Fruit fly (Drosophila melanogaster) whole organism, prepupa: ENCODE results near the gene Ptp10D.

Experiments
- CG6792 ChIP-seq: fragments of 200-800 bp; sonication (Bioruptor generic); optimal IDR thresholded peaks from 3 replicates; lab custom pipeline; 2016; ENCODE audit warnings: missing biosample characterization, missing genetic modification characterization
- Gug ChIP-seq: fragments of 200-800 bp; sonication (Bioruptor generic); IDR thresholded peaks from 2 replicates; pipeline ENCODE4 v1.3.6; 2022; ENCODE audit warnings: missing biosample characterization, missing genetic modification characterization
- Hr38 ChIP-seq: sonication (Bioruptor generic); optimal IDR thresholded peaks from 2 replicates; lab custom pipeline; 2016; ENCODE audit warnings: missing biosample characterization, missing genetic modification characterization
- Lpt ChIP-seq: fragments of 200-800 bp; sonication (Bioruptor generic); optimal IDR thresholded peaks from 3 replicates; lab custom pipeline; 2016; ENCODE audit warnings: missing biosample characterization, missing genetic modification characterization
- Sox102F ChIP-seq: fragments of 200-800 bp; sonication (Bioruptor generic); optimal IDR thresholded peaks from 2 replicates; lab custom pipeline; 2016; ENCODE audit warnings: missing biosample characterization, mild to moderate bottlenecking, missing genetic modification characterization
- cyc ChIP-seq: fragments of 200-800 bp; sonication (Bioruptor generic); optimal IDR thresholded peaks from 3 replicates; lab custom pipeline; 2016; ENCODE audit warnings: missing biosample characterization, missing genetic modification characterization
- salr ChIP-seq, 2 experiments: fragments of 200-800 bp; sonication (Bioruptor generic); optimal IDR thresholded peaks; 3 replicates each; lab custom pipeline; 2016 to 2018; ENCODE audit warnings: missing biosample characterization in 2 of 2, missing genetic modification characterization in 2 of 2, mild to moderate bottlenecking in 1 of 2

DNA sequence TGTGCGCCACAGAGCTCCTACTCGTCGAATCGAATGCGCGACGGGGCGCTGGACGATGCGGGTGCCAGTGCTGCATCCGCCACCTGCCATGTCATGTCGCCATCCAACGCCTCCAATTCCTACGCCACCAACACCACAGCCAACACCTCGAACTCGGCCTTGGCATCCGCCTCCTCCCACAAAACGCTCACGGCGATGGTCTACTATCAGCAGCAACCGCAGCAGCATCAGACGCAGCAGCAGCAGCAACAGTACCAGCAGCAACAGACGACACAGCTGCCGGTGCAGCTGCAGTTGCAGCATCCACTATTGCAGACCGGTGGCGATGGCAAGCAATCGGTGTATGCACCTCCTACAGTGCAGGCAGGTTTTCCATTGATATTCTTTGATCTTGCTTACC, 79.0 kb downstream of the Ptp10D start:
- no peak for TF ChIP-seq Lpt (GFP tag; lab: Kevin White, UChicago)
- no peak for TF ChIP-seq Gug (GFP tag; lab: Robert Waterston, UW)
- no peak for TF ChIP-seq cyc (GFP tag; lab: Kevin White, UChicago)
- TF ChIP-seq Sox102F (GFP tag; lab: Kevin White, UChicago), result no peak
- no peak for TF ChIP-seq Hr38 (GFP tag; lab: Kevin White, UChicago)
- no peak for TF ChIP-seq CG6792 (GFP tag; lab: Kevin White, UChicago)
- TF ChIP-seq salr (GFP tag; optimal IDR thresholded peaks at IDR 0.05; lab: Kevin White, UChicago), result no peak
